Worm (Caenorhabditis elegans): ENCODE data around the gene clhm-1.

clhm-1 gene

ce11 chrII:6849308-6849707 lies 21.5 kb downstream of the clhm-1 start (continued):
- TF ChIP-seq tbx-2 (tag; optimal IDR thresholded peaks at IDR 0.05), result peak; percentile 63
- TF ChIP-seq fos-1 (tag; optimal IDR thresholded peaks at IDR 0.05), result no peak
- no peak for TF ChIP-seq fkh-8 (tag; optimal IDR thresholded peaks at IDR 0.05)
- no peak for TF ChIP-seq egl-13 (tag; optimal IDR thresholded peaks at IDR 0.05)
- TF ChIP-seq unc-130 (tag; optimal IDR thresholded peaks at IDR 0.05), result peak; percentile 78
- TF ChIP-seq nhr-90 (tag; optimal IDR thresholded peaks at IDR 0.05; ENCODE audit: poor library complexity), result peak; percentile 13
- TF ChIP-seq nhr-19 (GFP tag; conservative IDR thresholded peaks at IDR 0.05), result peak; percentile 63
- TF ChIP-seq efl-1 (optimal IDR thresholded peaks at IDR 0.05), result no peak
- TF ChIP-seq efl-1 (GFP tag; optimal IDR thresholded peaks at IDR 0.05 in 1 of 2), result peak in 1 of 2 experiments; percentile 92
- TF ChIP-seq skn-1 (tag; optimal IDR thresholded peaks at IDR 0.05), result no peak
- no peak for TF ChIP-seq tlp-1 (tag; optimal IDR thresholded peaks at IDR 0.05)
- TF ChIP-seq Y116A8C.19 (tag; optimal IDR thresholded peaks at IDR 0.05; ENCODE audit: borderline replicate concordance), result no peak
- no peak for TF ChIP-seq ces-1 (GFP tag; optimal IDR thresholded peaks at IDR 0.05)
- TF ChIP-seq aly-2 (tag; optimal IDR thresholded peaks at IDR 0.05), result no peak
- no peak for TF ChIP-seq sox-4 (tag; optimal IDR thresholded peaks at IDR 0.05)
- no peak for TF ChIP-seq pqm-1 (tag; optimal IDR thresholded peaks at IDR 0.05)
- no peak for TF ChIP-seq nhr-237 (tag; optimal IDR thresholded peaks at IDR 0.05)
- TF ChIP-seq ets-5 (GFP tag; IDR thresholded peaks at IDR 0.05), result no peak
- no peak for TF ChIP-seq ztf-11 (tag; optimal IDR thresholded peaks at IDR 0.05)
- TF ChIP-seq jun-1 (tag; optimal IDR thresholded peaks at IDR 0.05), result no peak
- TF ChIP-seq C04F5.9 (tag; optimal IDR thresholded peaks at IDR 0.05), result no peak
- no peak for TF ChIP-seq aha-1 (tag; optimal IDR thresholded peaks at IDR 0.05)
- peak; percentile 74 for TF ChIP-seq lin-14 (GFP tag; optimal IDR thresholded peaks at IDR 0.05)
- TF ChIP-seq sptf-1 (tag; optimal IDR thresholded peaks at IDR 0.05), result no peak
- peak in 1 of 3 experiments; percentile 37 for TF ChIP-seq dpl-1 (GFP tag; optimal IDR thresholded peaks at IDR 0.05)
- peak; percentile 48 to 71 for TF ChIP-seq egl-27 (tag; optimal IDR thresholded peaks at IDR 0.05)
- TF ChIP-seq ztf-4 (tag; optimal IDR thresholded peaks at IDR 0.05), result peak; percentile 60
- TF ChIP-seq snpc-4 (tag; optimal IDR thresholded peaks at IDR 0.05), result no peak

DNA sequence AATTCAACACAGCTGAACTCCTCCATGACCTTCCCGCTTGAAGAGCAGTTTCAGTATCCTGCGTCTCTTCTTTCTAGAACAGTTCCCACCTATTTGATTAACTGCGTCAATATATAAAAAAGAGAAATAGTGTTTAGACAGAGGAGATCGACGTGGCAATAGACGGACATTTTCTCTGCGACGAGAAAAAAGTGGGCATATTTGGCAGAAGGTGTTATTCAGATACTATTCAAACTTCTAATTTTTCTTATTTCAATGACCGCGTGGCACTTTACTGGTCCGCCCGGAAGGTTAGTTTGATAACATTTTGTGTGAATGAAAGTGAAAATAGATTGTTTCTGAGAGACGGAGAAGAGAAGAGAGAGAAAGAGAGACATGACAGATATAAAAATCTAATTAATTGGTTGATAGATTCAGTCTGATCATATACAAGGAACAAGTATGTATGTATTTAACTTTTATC lies 22.9 kb downstream of the clhm-1 start, which contains the start of gene tbc-6:
TSS of gene tbc-6 (plus strand) at position 208 of the 463 bp plus-strand sequence.
- TF ChIP-seq isw-1 (GFP tag; IDR thresholded peaks at IDR 0.05), result no peak
- peak; percentile 89 for TF ChIP-seq lin-14 (GFP tag; optimal IDR thresholded peaks at IDR 0.05)
- no peak for TF ChIP-seq ztf-11 (tag; optimal IDR thresholded peaks at IDR 0.05)
- TF ChIP-seq lsy-2 (tag; optimal IDR thresholded peaks at IDR 0.05), result peak; percentile 15 to 64
- peak; percentile 85 for TF ChIP-seq nhr-71 (tag; optimal IDR thresholded peaks at IDR 0.05)
- peak in 3 of 6 experiments; percentile 87 to 95 (median 89) for TF ChIP-seq elt-3 (tag; optimal IDR thresholded peaks at IDR 0.05)
- TF ChIP-seq nhr-47 (tag; optimal IDR thresholded peaks at IDR 0.05), result peak; percentile 51
- no peak for TF ChIP-seq sox-4 (tag; optimal IDR thresholded peaks at IDR 0.05)
- no peak for TF ChIP-seq nhr-237 (tag; optimal IDR thresholded peaks at IDR 0.05)
- TF ChIP-seq egl-13 (tag; optimal IDR thresholded peaks at IDR 0.05), result no peak
- no peak for TF ChIP-seq xbp-1 (tag; optimal IDR thresholded peaks at IDR 0.05)
- TF ChIP-seq snpc-4 (tag; optimal IDR thresholded peaks at IDR 0.05), result no peak
- TF ChIP-seq jun-1 (tag; optimal IDR thresholded peaks at IDR 0.05), result no peak
- TF ChIP-seq alr-1 (tag; optimal IDR thresholded peaks at IDR 0.05; ENCODE audit: borderline replicate concordance), result no peak
- TF ChIP-seq C16A3.4 (tag; optimal IDR thresholded peaks at IDR 0.05), result peak; percentile 25
- no peak for TF ChIP-seq lin-15B (tag; optimal IDR thresholded peaks at IDR 0.05)
- TF ChIP-seq fos-1 (tag; optimal IDR thresholded peaks at IDR 0.05), result peak; percentile 27
- no peak for TF ChIP-seq nhr-28 (tag; optimal IDR thresholded peaks at IDR 0.05)
- TF ChIP-seq blmp-1 (tag; optimal IDR thresholded peaks at IDR 0.05), result peak; percentile 93
- peak; percentile 28; the same call in 1 of the 2 replicates for TF ChIP-seq grh-1 (GFP tag; IDR thresholded peaks at IDR 0.05)
- TF ChIP-seq mab-9 (GFP tag; IDR thresholded peaks at IDR 0.05), result no peak
- TF ChIP-seq sptf-1 (tag; optimal IDR thresholded peaks at IDR 0.05), result no peak
- TF ChIP-seq ces-1 (GFP tag; optimal IDR thresholded peaks at IDR 0.05), result no peak
- peak; percentile 50 for TF ChIP-seq irx-1 (tag; optimal IDR thresholded peaks at IDR 0.05)
- peak; percentile 36 for TF ChIP-seq lin-13 (GFP tag; optimal IDR thresholded peaks at IDR 0.05)
- TF ChIP-seq tbx-2 (tag; optimal IDR thresholded peaks at IDR 0.05), result peak; percentile 71
- peak; percentile 8 for TF ChIP-seq ztf-4 (tag; optimal IDR thresholded peaks at IDR 0.05)
- no peak for TF ChIP-seq nhr-84 (tag; optimal IDR thresholded peaks at IDR 0.05)
- no peak for TF ChIP-seq mef-2 (tag; optimal IDR thresholded peaks at IDR 0.05)
- TF ChIP-seq unc-62 (GFP tag; optimal IDR thresholded peaks at IDR 0.05), result no peak
- peak; percentile 97 for TF ChIP-seq nhr-85 (tag)
- peak; percentile 83 for TF ChIP-seq mep-1 (tag; optimal IDR thresholded peaks at IDR 0.05)
- TF ChIP-seq nhr-20 (tag; optimal IDR thresholded peaks at IDR 0.05), result peak; percentile 87
- TF ChIP-seq fkh-4 (tag; optimal IDR thresholded peaks at IDR 0.05; ENCODE audit: borderline replicate concordance), result no peak
- peak in 1 of 2 experiments; percentile 23 for TF ChIP-seq mdl-1 (tag; optimal IDR thresholded peaks at IDR 0.05)
- TF ChIP-seq vab-15 (tag; optimal IDR thresholded peaks at IDR 0.05), result peak; percentile 80
